Worm (Caenorhabditis elegans) whole organism, late embryonic: ENCODE results near the gene C18D1.2.

ENCODE experiments used
- K09A11.1 ChIP-seq: sonication (generic microtip); optimal IDR thresholded peaks from 2 replicates; lab custom pipeline; 2017; ENCODE audit warnings: antibody characterized with exemption, mild to moderate bottlenecking, missing genetic modification characterization, missing compliant biosample characterization; ENCODE audit not compliant: insufficient read depth
- ahr-1 ChIP-seq: sonication (generic microtip); optimal IDR thresholded peaks from 2 replicates; lab custom pipeline; 2016; ENCODE audit warnings: missing genetic modification characterization, missing compliant biosample characterization
- ceh-18 ChIP-seq: sonication (generic microtip); optimal IDR thresholded peaks from 2 replicates; lab custom pipeline; 2016; ENCODE audit warnings: missing genetic modification characterization, missing compliant biosample characterization
- ceh-19 ChIP-seq: fragments of 200-800 bp; sonication (Bioruptor generic); optimal IDR thresholded peaks from 2 replicates; lab custom pipeline; 2018; ENCODE audit warnings: mild to moderate bottlenecking, missing genetic modification characterization, missing compliant biosample characterization
- ceh-30 ChIP-seq: fragments of 150-350 bp; optimal IDR thresholded peaks from 2 replicates; lab custom pipeline; 2014; ENCODE audit warnings: missing biosample characterization, missing genetic modification characterization
- ceh-34 ChIP-seq: sonication (generic microtip); optimal IDR thresholded peaks from 2 replicates; lab custom pipeline; 2016; ENCODE audit warnings: mild to moderate bottlenecking, missing genetic modification characterization, missing compliant biosample characterization
- ceh-48 ChIP-seq: sonication (generic microtip); optimal IDR thresholded peaks from 2 replicates; lab custom pipeline; 2016; ENCODE audit warnings: missing genetic modification characterization, inconsistent platforms, missing compliant biosample characterization
- fax-1 ChIP-seq: sonication (generic microtip); optimal IDR thresholded peaks from 2 replicates; lab custom pipeline; 2016; ENCODE audit warnings: missing genotype, missing genetic modification characterization, missing compliant biosample characterization
- fkh-10 ChIP-seq: fragments of 150-350 bp; optimal IDR thresholded peaks from 2 replicates; lab custom pipeline; 2014; ENCODE audit warnings: missing biosample characterization, missing genetic modification reagents, missing genetic modification characterization
- gmeb-2 ChIP-seq: sonication (generic microtip); optimal IDR thresholded peaks from 2 replicates; lab custom pipeline; 2016; ENCODE audit warnings: missing genetic modification characterization, inconsistent platforms, missing compliant biosample characterization
- pax-1 ChIP-seq: fragments of 150-350 bp; optimal IDR thresholded peaks from 2 replicates; lab custom pipeline; 2014; ENCODE audit warnings: missing biosample characterization, missing genetic modification characterization
- tbx-2 ChIP-seq: sonication (generic microtip); optimal IDR thresholded peaks from 2 replicates; lab custom pipeline; 2016; ENCODE audit warnings: missing genetic modification characterization, missing compliant biosample characterization
- unc-86 ChIP-seq: sonication (generic microtip); optimal IDR thresholded peaks from 2 replicates; lab custom pipeline; 2016; ENCODE audit warnings: missing genetic modification characterization, missing compliant biosample characterization

ce11 chrII:10011733-10012132 lies 45.1 kb upstream of the C18D1.2 start:
- TF ChIP-seq tbx-2 (tag; lab: Kevin White, UChicago) (no peak), ceh-34 (no peak), K09A11.1 (tag; lab: Kevin White, UChicago) (no peak), ceh-30 (no peak), unc-86 (tag; lab: Kevin White, UChicago) (no peak), gmeb-2 (tag; lab: Kevin White, UChicago) (no peak), fkh-10 (GFP tag; lab: Kevin White, UChicago) (no peak), pax-1 (tag; lab: Kevin White, UChicago) (no peak), ceh-19 (GFP tag; lab: Kevin White, UChicago) (no peak), fax-1 (tag; lab: Kevin White, UChicago) (no peak), ceh-18 (tag; lab: Kevin White, UChicago) (no peak), ahr-1 (tag; lab: Kevin White, UChicago) (no peak), ceh-48 (no peak)
